Fruit fly (Drosophila melanogaster): ENCODE measurements around the gene Nnk.

- no peak for TF ChIP-seq CG8478 (optimal IDR thresholded peaks at IDR 0.05)
- no peak for TF ChIP-seq CTCF (optimal IDR thresholded peaks at IDR 0.05)
Observed at dm6 chr3R:17759773-17760476, 45.1 kb downstream of the Nnk start.

Measured in S2 (cell line).